Worm (Caenorhabditis elegans) whole organism, L2 larva: ENCODE results near the gene daf-28.

Source experiments
- C34F6.9 ChIP-seq: fragments of 150-350 bp; optimal IDR thresholded peaks from 2 replicates; lab custom pipeline; 2014; ENCODE audit warnings: missing biosample characterization, missing genetic modification characterization
- R02D3.7 ChIP-seq: fragments of 150-350 bp; optimal IDR thresholded peaks from 2 replicates; lab custom pipeline; 2014; ENCODE audit warnings: missing biosample characterization, missing genetic modification characterization
- ZK546.5 ChIP-seq: sonication (generic microtip); optimal IDR thresholded peaks from 2 replicates; lab custom pipeline; 2017; ENCODE audit warnings: missing biosample characterization, missing genetic modification characterization
- alr-1 ChIP-seq: fragments of 150-350 bp; optimal IDR thresholded peaks from 2 replicates; lab custom pipeline; 2014; ENCODE audit warnings: missing biosample characterization, missing genetic modification characterization
- aly-2 ChIP-seq: fragments of 150-350 bp; optimal IDR thresholded peaks from 2 replicates; lab custom pipeline; 2014; ENCODE audit warnings: missing biosample characterization, missing genetic modification characterization
- blmp-1 ChIP-seq: sonication (generic microtip); optimal IDR thresholded peaks from 2 replicates; lab custom pipeline; 2017; ENCODE audit warnings: missing genetic modification characterization, mild to moderate bottlenecking, missing compliant biosample characterization, antibody characterized with exemption, moderate library complexity; ENCODE audit not compliant: insufficient read depth
- ceh-16 ChIP-seq: fragments of 150-350 bp; optimal IDR thresholded peaks from 2 replicates; lab custom pipeline; 2014; ENCODE audit warnings: missing biosample characterization, missing genetic modification characterization
- ceh-82 ChIP-seq: fragments of 150-350 bp; optimal IDR thresholded peaks from 2 replicates; lab custom pipeline; 2014; ENCODE audit warnings: missing biosample characterization, missing genetic modification characterization
- crh-2 ChIP-seq: sonication (generic microtip); optimal IDR thresholded peaks from 2 replicates; lab custom pipeline; 2017; ENCODE audit warnings: missing biosample characterization, missing genetic modification characterization
- fos-1 ChIP-seq: fragments of 150-350 bp; optimal IDR thresholded peaks from 2 replicates; lab custom pipeline; 2014; ENCODE audit warnings: missing biosample characterization, missing genetic modification characterization
- mab-5 ChIP-seq: fragments of 150-350 bp; optimal IDR thresholded peaks from 2 replicates; lab custom pipeline; 2014; ENCODE audit warnings: missing biosample characterization, missing genetic modification characterization
- mdl-1 ChIP-seq, 2 experiments: fragments of 150-350 bp in 1 of 2; sonication (generic microtip) in 1 of 2; optimal IDR thresholded peaks; 2 replicates each; lab custom pipeline; 2017; ENCODE audit warnings: missing biosample characterization in 2 of 2, missing genetic modification characterization in 2 of 2
- nhr-12 ChIP-seq: fragments of 150-350 bp; optimal IDR thresholded peaks from 2 replicates; lab custom pipeline; 2014; ENCODE audit warnings: missing biosample characterization, missing genetic modification characterization
- nhr-21 ChIP-seq: fragments of 150-350 bp; optimal IDR thresholded peaks from 2 replicates; lab custom pipeline; 2014; ENCODE audit warnings: missing biosample characterization, missing genetic modification characterization
- snpc-4 ChIP-seq: fragments of 150-350 bp; optimal IDR thresholded peaks from 2 replicates; lab custom pipeline; 2014; ENCODE audit warnings: missing biosample characterization, missing genetic modification characterization
- unc-62 ChIP-seq: fragments of 150-350 bp; optimal IDR thresholded peaks from 2 replicates; lab custom pipeline; 2014; ENCODE audit warnings: missing biosample characterization, missing genetic modification reagents, missing genetic modification characterization
- ztf-1 ChIP-seq: fragments of 200-800 bp; sonication (Bioruptor generic); conservative IDR thresholded peaks from 2 replicates; pipeline ENCODE4 v1.3.6; 2022; ENCODE audit warnings: missing genetic modification characterization, missing compliant biosample characterization
- ztf-11 ChIP-seq: sonication (generic microtip); optimal IDR thresholded peaks from 2 replicates; lab custom pipeline; 2017; ENCODE audit warnings: missing biosample characterization, missing genetic modification characterization
- ztf-4 ChIP-seq: fragments of 150-350 bp; optimal IDR thresholded peaks from 2 replicates; lab custom pipeline; 2014; ENCODE audit warnings: missing biosample characterization, missing genetic modification characterization

The daf-28 gene

DNA sequence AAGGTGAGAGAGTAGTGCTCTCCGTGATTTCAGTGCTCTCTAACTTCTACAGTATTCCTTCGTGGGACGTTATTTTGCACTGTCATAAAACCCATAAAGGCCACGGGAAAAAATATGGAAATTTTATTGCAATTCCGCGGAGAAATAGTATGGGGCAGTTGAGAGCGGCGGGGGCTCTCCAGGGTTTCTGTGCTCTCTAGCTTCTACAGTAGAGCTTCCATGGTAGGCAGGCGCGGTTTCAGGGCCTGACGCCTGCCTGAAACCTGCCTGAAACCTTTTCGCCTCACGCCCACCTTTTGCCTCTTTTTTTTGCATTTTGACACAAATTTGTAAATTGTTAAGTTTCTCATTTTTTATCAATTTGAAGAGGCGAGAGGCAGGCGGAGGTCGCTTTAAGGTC lies 42.0 kb downstream of the daf-28 start:
- no peak for TF ChIP-seq mdl-1 (tag; optimal IDR thresholded peaks at IDR 0.05; lab: Kevin White, UChicago)
- TF ChIP-seq snpc-4: no peak
- no peak for TF ChIP-seq nhr-21
- no peak for TF ChIP-seq aly-2 (tag; lab: Kevin White, UChicago)
- no peak for TF ChIP-seq ceh-16 (tag; lab: Kevin White, UChicago)
- no peak for TF ChIP-seq C34F6.9 (tag; lab: Kevin White, UChicago)
- no peak for TF ChIP-seq fos-1 (tag; lab: Kevin White, UChicago)
- TF ChIP-seq ceh-82 (tag; lab: Kevin White, UChicago): no peak

DNA sequence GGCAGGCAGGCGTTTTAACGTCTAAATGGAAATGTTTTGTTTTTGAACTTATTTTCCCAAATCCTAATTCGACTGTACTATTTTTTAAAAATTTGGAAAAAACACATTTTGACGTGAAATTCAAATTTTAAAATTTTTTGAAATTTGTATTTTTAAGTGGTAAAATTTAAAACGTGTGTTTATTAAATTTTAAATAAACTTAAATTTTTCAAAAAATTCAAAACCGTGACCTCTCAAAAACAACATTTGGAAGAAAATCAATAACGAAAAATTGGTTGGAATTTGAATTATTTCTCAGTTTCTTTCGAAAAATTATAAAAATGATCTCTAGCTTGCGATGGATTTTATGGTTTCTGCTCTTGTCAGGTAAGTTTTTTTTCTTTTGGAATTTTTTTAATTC lies 42.4 kb downstream of the daf-28 start, which contains the start of gene Y116F11B.8:
TSS of gene Y116F11B.8 (plus strand) at position 301 of the 400 bp plus-strand sequence.
- TF ChIP-seq crh-2 (tag; lab: Kevin White, UChicago): no peak

DNA sequence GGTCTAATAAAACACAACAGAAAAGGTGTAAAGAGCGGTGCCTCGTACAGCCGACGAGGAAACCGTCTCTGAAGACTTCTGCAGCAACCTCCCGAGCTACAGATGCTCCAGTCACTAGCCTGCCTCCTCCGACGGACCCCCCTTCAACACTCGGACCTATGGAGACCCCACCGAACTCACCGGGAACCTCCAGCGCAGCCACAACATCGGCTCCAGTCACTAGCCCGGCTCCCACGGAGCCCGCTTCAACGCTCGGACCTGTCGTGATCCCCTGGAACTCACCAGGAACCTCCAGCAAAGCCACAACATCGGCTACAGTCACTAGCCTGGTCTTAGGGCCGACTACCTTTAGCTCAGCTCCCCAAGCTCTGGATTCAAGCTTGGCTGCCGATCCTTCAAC lies 45.3 kb downstream of the daf-28 start:
- TF ChIP-seq R02D3.7: no peak
- TF ChIP-seq nhr-12 (tag; lab: Kevin White, UChicago): no peak
- no peak for TF ChIP-seq ztf-4
- no peak for TF ChIP-seq alr-1 (tag; lab: Kevin White, UChicago)
- TF ChIP-seq ZK546.5 (tag; lab: Kevin White, UChicago): no peak
- no peak for TF ChIP-seq ztf-1 (GFP tag; lab: Robert Waterston, UW)
- TF ChIP-seq blmp-1 (tag; lab: Kevin White, UChicago): no peak
- TF ChIP-seq C34F6.9 (tag; lab: Kevin White, UChicago): no peak
- no peak for TF ChIP-seq ceh-82 (tag; lab: Kevin White, UChicago)
- no peak for TF ChIP-seq mab-5
- TF ChIP-seq ztf-11 (tag; lab: Kevin White, UChicago): no peak
- no peak for TF ChIP-seq unc-62 (GFP tag; lab: Kevin White, UChicago)
- no peak for TF ChIP-seq fos-1 (tag; lab: Kevin White, UChicago)
